Fruit fly (Drosophila melanogaster) whole organism, embryonic: ENCODE measurements around the gene ssp7.

ENCODE experiments used
- CG10147 ChIP-seq: fragments of 200-800 bp; sonication (Bioruptor generic); optimal IDR thresholded peaks from 2 replicates; lab custom pipeline; 2019; ENCODE audit warnings: missing biosample characterization, mild to moderate bottlenecking, missing genetic modification characterization, moderate library complexity
- CG12391 ChIP-seq: fragments of 200-800 bp; sonication (Bioruptor generic); optimal IDR thresholded peaks from 3 replicates; lab custom pipeline; 2018; ENCODE audit warnings: missing biosample characterization, mild to moderate bottlenecking, missing genetic modification characterization, moderate library complexity
- CG13123 ChIP-seq: fragments of 200-800 bp; sonication (Bioruptor generic); optimal IDR thresholded peaks from 2 replicates; lab custom pipeline; 2016; ENCODE audit warnings: missing biosample characterization, missing genetic modification characterization
- CG15479 ChIP-seq: fragments of 200-800 bp; sonication (Bioruptor generic); optimal IDR thresholded peaks from 3 replicates; lab custom pipeline; 2019; ENCODE audit warnings: missing biosample characterization, mild to moderate bottlenecking, missing genetic modification characterization, moderate library complexity
- CG15601 ChIP-seq: fragments of 200-800 bp; sonication (Bioruptor generic); optimal IDR thresholded peaks from 3 replicates; lab custom pipeline; 2019; ENCODE audit warnings: missing biosample characterization, mild to moderate bottlenecking, missing genetic modification characterization, moderate library complexity
- CG16813 ChIP-seq: fragments of 200-800 bp; sonication (Bioruptor generic); IDR thresholded peaks from 3 replicates; pipeline ENCODE4 v1.3.6; 2022; ENCODE audit warnings: missing biosample characterization, missing genetic modification characterization; ENCODE audit not compliant: partially characterized antibody
- CG4820 ChIP-seq: fragments of 200-800 bp; sonication (Bioruptor generic); optimal IDR thresholded peaks from 3 replicates; lab custom pipeline; 2016; ENCODE audit warnings: missing biosample characterization, missing genetic modification characterization
- CG6791 ChIP-seq: fragments of 200-800 bp; sonication (Bioruptor generic); IDR thresholded peaks from 3 replicates; pipeline ENCODE4 v1.3.6; 2022; ENCODE audit warnings: missing biosample characterization, missing genetic modification characterization; ENCODE audit not compliant: partially characterized antibody
- CoRest ChIP-seq: fragments of 200-800 bp; sonication (Bioruptor generic); optimal IDR thresholded peaks from 3 replicates; lab custom pipeline; 2018; ENCODE audit warnings: missing biosample characterization, mild to moderate bottlenecking, missing genetic modification characterization, moderate library complexity
- Dip3 ChIP-seq: fragments of 200-800 bp; sonication (Bioruptor generic); optimal IDR thresholded peaks from 3 replicates; lab custom pipeline; 2016; ENCODE audit warnings: missing biosample characterization, missing genetic modification characterization
- Dll ChIP-seq: fragments of 200-800 bp; sonication (Bioruptor generic); IDR thresholded peaks from 4 replicates; pipeline ENCODE4 v1.3.6; 2022; ENCODE audit warnings: missing biosample characterization, missing genetic modification characterization; ENCODE audit not compliant: partially characterized antibody
- E2f1 ChIP-seq: fragments of 200-800 bp; sonication (Bioruptor generic); IDR thresholded peaks from 2 replicates; pipeline ENCODE4 v1.3.6; 2022; ENCODE audit warnings: missing biosample characterization, missing genetic modification characterization
- E2f2 ChIP-seq: fragments of 200-800 bp; sonication (Bioruptor generic); IDR thresholded peaks from 2 replicates; pipeline ENCODE4 v1.3.6; 2022; ENCODE audit warnings: missing biosample characterization, missing genetic modification characterization
- Fer1 ChIP-seq: fragments of 200-800 bp; sonication (Bioruptor generic); optimal IDR thresholded peaks from 2 replicates; lab custom pipeline; 2017; ENCODE audit warnings: missing biosample characterization, mild to moderate bottlenecking, missing genetic modification characterization
- HHEX ChIP-seq: fragments of 200-800 bp; sonication (Bioruptor generic); optimal IDR thresholded peaks from 3 replicates; lab custom pipeline; 2017; ENCODE audit warnings: missing biosample characterization, mild to moderate bottlenecking, missing genetic modification characterization, missing genetic modification reagents
- HLH3B ChIP-seq: fragments of 200-800 bp; sonication (Bioruptor generic); IDR thresholded peaks from 2 replicates; pipeline ENCODE4 v1.3.6; 2022; ENCODE audit warnings: missing biosample characterization, missing genetic modification characterization
- MBD-R2 ChIP-seq: fragments of 200-800 bp; sonication (Bioruptor generic); IDR thresholded peaks from 2 replicates; pipeline ENCODE4 v1.3.6; 2022; ENCODE audit warnings: missing biosample characterization, missing genetic modification characterization
- Max ChIP-seq: fragments of 200-800 bp; sonication (Bioruptor generic); optimal IDR thresholded peaks from 2 replicates; lab custom pipeline; 2016; ENCODE audit warnings: missing biosample characterization, mild to moderate bottlenecking, missing genetic modification characterization
- NC2β ChIP-seq: fragments of 200-800 bp; sonication (Bioruptor generic); optimal IDR thresholded peaks from 2 replicates; lab custom pipeline; 2016; ENCODE audit warnings: missing biosample characterization, missing genetic modification characterization
- Rx ChIP-seq: fragments of 200-800 bp; sonication (Bioruptor generic); IDR thresholded peaks from 2 replicates; pipeline ENCODE4 v1.3.6; 2022; ENCODE audit warnings: missing biosample characterization, missing genetic modification characterization
- Side ChIP-seq: fragments of 200-800 bp; sonication (Bioruptor generic); optimal IDR thresholded peaks from 2 replicates; lab custom pipeline; 2016; ENCODE audit warnings: missing biosample characterization, missing genetic modification characterization
- Sox100B ChIP-seq: fragments of 200-800 bp; sonication (Bioruptor generic); optimal IDR thresholded peaks from 3 replicates; lab custom pipeline; 2018; ENCODE audit warnings: missing biosample characterization, mild to moderate bottlenecking, missing genetic modification characterization
- Sry-δ ChIP-seq: fragments of 200-800 bp; sonication (Bioruptor generic); optimal IDR thresholded peaks from 2 replicates; lab custom pipeline; 2016; ENCODE audit warnings: missing biosample characterization, missing genetic modification characterization
- Ssrp ChIP-seq: fragments of 200-800 bp; sonication (Bioruptor generic); optimal IDR thresholded peaks from 2 replicates; lab custom pipeline; 2018; ENCODE audit warnings: missing biosample characterization, mild to moderate bottlenecking, missing genetic modification characterization, moderate library complexity
- Xrp1 ChIP-seq: fragments of 200-800 bp; sonication (Bioruptor generic); IDR thresholded peaks from 2 replicates; pipeline ENCODE4 v1.3.6; 2022; ENCODE audit warnings: missing biosample characterization, missing genetic modification characterization
- ac ChIP-seq: fragments of 200-800 bp; sonication (Bioruptor generic); optimal IDR thresholded peaks from 3 replicates; lab custom pipeline; 2017; ENCODE audit warnings: missing biosample characterization, mild to moderate bottlenecking, missing genetic modification characterization
- amos ChIP-seq: fragments of 200-800 bp; sonication (Bioruptor generic); IDR thresholded peaks from 2 replicates; pipeline ENCODE4 v1.3.6; 2022; ENCODE audit warnings: missing biosample characterization, missing genetic modification characterization; ENCODE audit not compliant: partially characterized antibody
- ap ChIP-seq: fragments of 200-800 bp; sonication (Bioruptor generic); IDR thresholded peaks from 2 replicates; pipeline ENCODE4 v1.3.6; 2022; ENCODE audit warnings: missing biosample characterization, missing genetic modification characterization
- ato ChIP-seq: fragments of 200-800 bp; sonication (Bioruptor generic); IDR thresholded peaks from 2 replicates; pipeline ENCODE4 v1.3.6; 2022; ENCODE audit warnings: missing biosample characterization, missing genetic modification characterization; ENCODE audit not compliant: partially characterized antibody
- caup ChIP-seq: fragments of 200-800 bp; sonication (Bioruptor generic); optimal IDR thresholded peaks from 3 replicates; lab custom pipeline; 2017; ENCODE audit warnings: missing biosample characterization, mild to moderate bottlenecking, missing genetic modification characterization, moderate library complexity; ENCODE audit not compliant: severe bottlenecking
- crol ChIP-seq: fragments of 200-800 bp; sonication (Bioruptor generic); IDR thresholded peaks from 2 replicates; pipeline ENCODE4 v1.3.6; 2022; ENCODE audit warnings: missing biosample characterization, missing genetic modification characterization
- cwo ChIP-seq: fragments of 200-800 bp; sonication (Bioruptor generic); optimal IDR thresholded peaks from 3 replicates; lab custom pipeline; 2017; ENCODE audit warnings: missing biosample characterization, missing genetic modification characterization, mild to moderate bottlenecking, moderate library complexity, missing genetic modification reagents
- dati ChIP-seq: fragments of 200-800 bp; sonication (Bioruptor generic); IDR thresholded peaks from 2 replicates; pipeline ENCODE4 v1.3.6; 2022; ENCODE audit warnings: missing biosample characterization, missing genetic modification characterization
- emc ChIP-seq: fragments of 200-800 bp; sonication (Bioruptor generic); optimal IDR thresholded peaks from 2 replicates; lab custom pipeline; 2016; ENCODE audit warnings: missing biosample characterization, missing genetic modification characterization
- her ChIP-seq: fragments of 200-800 bp; sonication (Bioruptor generic); optimal IDR thresholded peaks from 2 replicates; lab custom pipeline; 2016; ENCODE audit warnings: missing biosample characterization, missing genetic modification characterization
- lab ChIP-seq: fragments of 200-800 bp; sonication (Bioruptor generic); optimal IDR thresholded peaks from 3 replicates; lab custom pipeline; 2017; ENCODE audit warnings: missing biosample characterization, missing genetic modification characterization, mild to moderate bottlenecking, moderate library complexity, missing genetic modification reagents
- luna ChIP-seq: fragments of 200-800 bp; sonication (Bioruptor generic); optimal IDR thresholded peaks from 2 replicates; lab custom pipeline; 2016; ENCODE audit warnings: missing biosample characterization, missing genetic modification characterization
- nom ChIP-seq: fragments of 200-800 bp; sonication (Bioruptor generic); optimal IDR thresholded peaks from 2 replicates; lab custom pipeline; 2017; ENCODE audit warnings: missing biosample characterization, missing genetic modification characterization, mild to moderate bottlenecking, moderate library complexity, missing genetic modification reagents
- pan ChIP-seq, 4 experiments: fragments of >200 bp in 3 of 4; fragments of 200-800 bp in 1 of 4; sonication (Bioruptor generic) in 1 of 4; optimal IDR thresholded peaks in 3 of 4; IDR thresholded peaks in 1 of 4; 2 replicates each; pipeline versions ENCODE4 v1.3.6 to Lab custom; 2017 to 2022; ENCODE audit warnings: missing biosample characterization in 2 of 4, missing genetic modification characterization in 2 of 4, mixed read lengths in 1 of 4
- prd ChIP-seq, 3 experiments: fragments of >200 bp in 2 of 3; fragments of 200-800 bp in 1 of 3; sonication (Bioruptor generic) in 1 of 3; optimal IDR thresholded peaks in 2 of 3; IDR thresholded peaks in 1 of 3; 2 replicates in 2 of 3; 3 replicates in 1 of 3; pipeline versions ENCODE4 v1.3.6 to Lab custom; 2017 to 2022; ENCODE audit warnings: missing biosample characterization in 1 of 3, missing genetic modification characterization in 1 of 3
- sens-2 ChIP-seq: fragments of 200-800 bp; sonication (Bioruptor generic); IDR thresholded peaks from 2 replicates; pipeline ENCODE4 v1.3.6; 2022; ENCODE audit warnings: missing biosample characterization, missing genetic modification characterization
- sima ChIP-seq: fragments of 200-800 bp; sonication (Bioruptor generic); optimal IDR thresholded peaks from 2 replicates; lab custom pipeline; 2016; ENCODE audit warnings: missing biosample characterization, missing genetic modification characterization
- sob ChIP-seq: fragments of 200-800 bp; sonication (Bioruptor generic); IDR thresholded peaks from 2 replicates; pipeline ENCODE4 v1.3.6; 2022; ENCODE audit warnings: missing biosample characterization, missing genetic modification characterization
- stc ChIP-seq: fragments of 200-800 bp; sonication (Bioruptor generic); IDR thresholded peaks from 2 replicates; pipeline ENCODE4 v1.3.6; 2022; ENCODE audit warnings: missing biosample characterization, missing genetic modification characterization
- sug ChIP-seq: fragments of 200-800 bp; optimal IDR thresholded peaks from 2 replicates; lab custom pipeline; 2019; ENCODE audit warnings: missing biosample characterization, mild to moderate bottlenecking, missing genetic modification characterization, moderate library complexity
- tio ChIP-seq: fragments of 200-800 bp; sonication (Bioruptor generic); optimal IDR thresholded peaks from 2 replicates; lab custom pipeline; 2017; ENCODE audit warnings: missing biosample characterization, missing genetic modification characterization, inconsistent platforms
- wek ChIP-seq: fragments of 200-800 bp; sonication (Bioruptor generic); optimal IDR thresholded peaks from 3 replicates; lab custom pipeline; 2018; ENCODE audit warnings: missing biosample characterization, mild to moderate bottlenecking, missing genetic modification characterization, moderate library complexity
- zen ChIP-seq: fragments of 200-800 bp; sonication (Bioruptor generic); optimal IDR thresholded peaks from 3 replicates; lab custom pipeline; 2018; ENCODE audit warnings: missing biosample characterization, mild to moderate bottlenecking, missing genetic modification characterization, moderate library complexity

ssp7 gene

dm6 chrX:11146598-11147176 lies 6.6 kb upstream of the ssp7 start (continued):
- TF ChIP-seq Fer1 (peak; percentile 34), sug (tag; lab: Kevin White, UChicago) (no peak), E2f1 (GFP tag; lab: Robert Waterston, UW) (0 out of 2 replicates have a peak, but pooled peaks have one; percentile 34), CG6791 (GFP tag; lab: Robert Waterston, UW) (no peak), E2f2 (0 out of 2 replicates have a peak, but pooled peaks have one; percentile 10), wek (GFP tag; lab: Kevin White, UChicago) (no peak), tio (no peak), zen (peak; percentile 44), emc (GFP tag; lab: Kevin White, UChicago) (no peak), Rx (GFP tag; lab: Robert Waterston, UW) (no peak), CG15479 (GFP tag; lab: Kevin White, UChicago) (peak; percentile 64), CG15601 (no peak), amos (GFP tag; lab: Robert Waterston, UW) (no peak), Sry-δ (GFP tag; lab: Kevin White, UChicago) (no peak), caup (peak; percentile 6), Dll (GFP tag; lab: Robert Waterston, UW) (no peak), Max (no peak), Ssrp (tag; lab: Kevin White, UChicago) (no peak), Sox100B (GFP tag; lab: Kevin White, UChicago) (no peak), CG16813 (no peak), prd (optimal IDR thresholded peaks at IDR 0.05; lab: Kevin White, UChicago) (no peak), prd (GFP tag; IDR thresholded peaks at IDR 0.05; lab: Robert Waterston, UW) (peak; percentile 44; the same call in 1 of the 3 replicates), nom (GFP tag; lab: Kevin White, UChicago) (peak; percentile 30), ac (GFP tag; lab: Kevin White, UChicago) (peak; percentile 69), pan (optimal IDR thresholded peaks at IDR 0.05; lab: Kevin White, UChicago) (no peak), pan (GFP tag; optimal IDR thresholded peaks at IDR 0.05 in 1 of 2, IDR thresholded peaks at IDR 0.05 in 1 of 2) (peak in 1 of 2 experiments; percentile 61), sob (GFP tag; lab: Robert Waterston, UW) (peak; percentile 13; the same call in 1 of the 2 replicates), her (GFP tag; lab: Kevin White, UChicago) (no peak), CG13123 (no peak), Xrp1 (peak; percentile 66; the same call in 1 of the 2 replicates), CoRest (tag; lab: Kevin White, UChicago) (no peak), stc (GFP tag; lab: Robert Waterston, UW) (no peak), CG4820 (GFP tag; lab: Kevin White, UChicago) (peak; percentile 96), crol (GFP tag; lab: Robert Waterston, UW) (no peak), MBD-R2 (no peak), luna (no peak), Dip3 (GFP tag; lab: Kevin White, UChicago) (no peak), Side (GFP tag; lab: Kevin White, UChicago) (peak; percentile 17), sens-2 (peak; percentile 13; the same call in 1 of the 2 replicates), HLH3B (GFP tag; lab: Robert Waterston, UW) (no peak), NC2β (GFP tag; lab: Kevin White, UChicago) (no peak), ap (GFP tag; lab: Robert Waterston, UW) (no peak), CG10147 (GFP tag; lab: Kevin White, UChicago) (peak; percentile 12), sima (GFP tag; lab: Kevin White, UChicago) (no peak), ato (GFP tag; lab: Robert Waterston, UW) (no peak), HHEX (GFP tag; lab: Kevin White, UChicago) (no peak), CG12391 (tag; lab: Kevin White, UChicago) (peak; percentile 30), dati (GFP tag; lab: Robert Waterston, UW) (no peak), lab (GFP tag; lab: Kevin White, UChicago) (peak; percentile 45), cwo (no peak)
